Fruit fly (Drosophila melanogaster) whole organism, embryonic: ENCODE results near the gene CG9920.

ENCODE experiments used
- Adf1 ChIP-seq: fragments of 200-800 bp; sonication (Bioruptor generic); IDR thresholded peaks from 2 replicates; pipeline ENCODE4 v1.3.6; 2022; ENCODE audit warnings: missing biosample characterization, missing genetic modification characterization
- Blimp-1 ChIP-seq: fragments of 200-800 bp; sonication (Bioruptor generic); optimal IDR thresholded peaks from 3 replicates; lab custom pipeline; 2018; ENCODE audit warnings: missing biosample characterization, missing genetic modification characterization, mild to moderate bottlenecking, moderate library complexity, missing genetic modification reagents
- CG10543 ChIP-seq: fragments of 200-800 bp; sonication (Bioruptor generic); optimal IDR thresholded peaks from 3 replicates; lab custom pipeline; 2017; ENCODE audit warnings: missing biosample characterization, mild to moderate bottlenecking, missing genetic modification characterization, moderate library complexity
- CG11093 ChIP-seq: fragments of 200-800 bp; sonication (Bioruptor generic); IDR thresholded peaks from 3 replicates; pipeline ENCODE4 v1.3.6; 2022; ENCODE audit warnings: missing biosample characterization, missing genetic modification characterization
- CG12769 ChIP-seq: fragments of 200-800 bp; sonication (Bioruptor generic); optimal IDR thresholded peaks from 2 replicates; lab custom pipeline; 2019; ENCODE audit warnings: missing biosample characterization, mild to moderate bottlenecking, missing genetic modification characterization, moderate library complexity
- CG13894 ChIP-seq: fragments of 200-800 bp; sonication (Bioruptor generic); optimal IDR thresholded peaks from 3 replicates; lab custom pipeline; 2018; ENCODE audit warnings: missing biosample characterization, mild to moderate bottlenecking, missing genetic modification characterization, moderate library complexity
- CG1603 ChIP-seq: fragments of 200-800 bp; sonication (Bioruptor generic); optimal IDR thresholded peaks from 2 replicates; lab custom pipeline; 2019; ENCODE audit warnings: missing biosample characterization, mild to moderate bottlenecking, missing genetic modification characterization, moderate library complexity
- CG17359 ChIP-seq: fragments of 200-800 bp; sonication (Bioruptor generic); optimal IDR thresholded peaks from 3 replicates; lab custom pipeline; 2018; ENCODE audit warnings: missing biosample characterization, mild to moderate bottlenecking, missing genetic modification characterization, moderate library complexity
- CG17612 ChIP-seq: fragments of 200-800 bp; sonication (Bioruptor generic); IDR thresholded peaks from 2 replicates; pipeline ENCODE4 v1.3.6; 2022; ENCODE audit warnings: missing biosample characterization, missing genetic modification characterization
- CG2202 ChIP-seq: fragments of 200-800 bp; sonication (Bioruptor generic); optimal IDR thresholded peaks from 2 replicates; lab custom pipeline; 2018; ENCODE audit warnings: missing biosample characterization, mild to moderate bottlenecking, missing genetic modification characterization
- CG3065 ChIP-seq: fragments of 200-800 bp; sonication (Bioruptor generic); optimal IDR thresholded peaks from 2 replicates; lab custom pipeline; 2016; ENCODE audit warnings: missing biosample characterization, missing genetic modification characterization
- CG34224 ChIP-seq: fragments of 200-800 bp; sonication (Bioruptor generic); IDR thresholded peaks from 3 replicates; pipeline ENCODE4 v1.3.6; 2022; ENCODE audit warnings: missing biosample characterization, missing genetic modification characterization; ENCODE audit not compliant: partially characterized antibody
- CG5180 ChIP-seq: fragments of 200-800 bp; sonication (Bioruptor generic); optimal IDR thresholded peaks from 3 replicates; lab custom pipeline; 2017; ENCODE audit warnings: missing biosample characterization, missing genetic modification characterization, mild to moderate bottlenecking, moderate library complexity, missing genetic modification reagents
- CG8089 ChIP-seq: fragments of 200-800 bp; sonication (Bioruptor generic); optimal IDR thresholded peaks from 3 replicates; lab custom pipeline; 2016; ENCODE audit warnings: missing biosample characterization, missing genetic modification characterization
- CG8290 ChIP-seq, 3 experiments: fragments of 200-800 bp; sonication (Bioruptor generic); optimal IDR thresholded peaks; 2 replicates each; lab custom pipeline; 2016 to 2019; ENCODE audit warnings: missing biosample characterization in 3 of 3, missing genetic modification characterization in 3 of 3, mild to moderate bottlenecking in 2 of 3, moderate library complexity in 1 of 3
- CG8478 ChIP-seq: fragments of >200 bp; optimal IDR thresholded peaks from 2 replicates; lab custom pipeline; 2018
- D19A ChIP-seq: fragments of 200-800 bp; optimal IDR thresholded peaks from 3 replicates; lab custom pipeline; 2019; ENCODE audit warnings: missing biosample characterization, mild to moderate bottlenecking, missing genetic modification characterization, moderate library complexity
- Deaf1 ChIP-seq: fragments of 200-800 bp; optimal IDR thresholded peaks from 3 replicates; lab custom pipeline; 2019; ENCODE audit warnings: missing biosample characterization, mild to moderate bottlenecking, missing genetic modification characterization, moderate library complexity
- Drgx ChIP-seq: fragments of 200-800 bp; sonication (Bioruptor generic); IDR thresholded peaks from 2 replicates; pipeline ENCODE4 v1.3.6; 2022; ENCODE audit warnings: missing biosample characterization, missing genetic modification characterization
- Hr78 ChIP-seq, 2 experiments: fragments of 200-800 bp in 1 of 2; fragments of >200 bp in 1 of 2; sonication (Bioruptor generic) in 1 of 2; optimal IDR thresholded peaks; 2 replicates each; lab custom pipeline; 2017 to 2019; ENCODE audit warnings: missing biosample characterization in 2 of 2, missing genetic modification characterization in 2 of 2, mild to moderate bottlenecking in 1 of 2, moderate library complexity in 1 of 2
- MBD-R2 ChIP-seq: fragments of 200-800 bp; sonication (Bioruptor generic); IDR thresholded peaks from 2 replicates; pipeline ENCODE4 v1.3.6; 2022; ENCODE audit warnings: missing biosample characterization, missing genetic modification characterization
- Meics ChIP-seq: fragments of 200-800 bp; sonication (Bioruptor generic); optimal IDR thresholded peaks from 2 replicates; lab custom pipeline; 2017; ENCODE audit warnings: missing biosample characterization, mild to moderate bottlenecking, missing genetic modification characterization
- Nf-YB ChIP-seq: fragments of 200-800 bp; sonication (Bioruptor generic); optimal IDR thresholded peaks from 3 replicates; lab custom pipeline; 2019; ENCODE audit warnings: missing biosample characterization, mild to moderate bottlenecking, missing genetic modification characterization, moderate library complexity
- abd-A ChIP-seq: fragments of 200-800 bp; sonication (Bioruptor generic); optimal IDR thresholded peaks from 3 replicates; lab custom pipeline; 2019; ENCODE audit warnings: missing biosample characterization, mild to moderate bottlenecking, missing genetic modification characterization, moderate library complexity
- ase ChIP-seq: fragments of 200-800 bp; sonication (Bioruptor generic); IDR thresholded peaks from 3 replicates; pipeline ENCODE4 v1.3.6; 2022; ENCODE audit warnings: missing biosample characterization, missing genetic modification characterization
- ato ChIP-seq: fragments of 200-800 bp; sonication (Bioruptor generic); IDR thresholded peaks from 2 replicates; pipeline ENCODE4 v1.3.6; 2022; ENCODE audit warnings: missing biosample characterization, missing genetic modification characterization; ENCODE audit not compliant: partially characterized antibody
- bbx ChIP-seq: fragments of 200-800 bp; sonication (Bioruptor generic); IDR thresholded peaks from 2 replicates; pipeline ENCODE4 v1.3.6; 2022; ENCODE audit warnings: missing biosample characterization, missing genetic modification characterization; ENCODE audit not compliant: partially characterized antibody
- cato ChIP-seq: fragments of 200-800 bp; sonication (Bioruptor generic); optimal IDR thresholded peaks from 2 replicates; lab custom pipeline; 2016; ENCODE audit warnings: missing biosample characterization, missing genetic modification characterization, borderline replicate concordance
- corto ChIP-seq: fragments of 200-800 bp; sonication (Bioruptor generic); optimal IDR thresholded peaks from 2 replicates; lab custom pipeline; 2016; ENCODE audit warnings: missing biosample characterization, mild to moderate bottlenecking, missing genetic modification characterization, moderate library complexity
- crol ChIP-seq: fragments of 200-800 bp; sonication (Bioruptor generic); IDR thresholded peaks from 2 replicates; pipeline ENCODE4 v1.3.6; 2022; ENCODE audit warnings: missing biosample characterization, missing genetic modification characterization
- fd96Cb ChIP-seq: fragments of 200-800 bp; sonication (Bioruptor generic); optimal IDR thresholded peaks from 2 replicates; lab custom pipeline; 2018; ENCODE audit warnings: missing biosample characterization, mild to moderate bottlenecking, missing genetic modification characterization, moderate library complexity
- ftz-f1 ChIP-seq: fragments of 200-800 bp; sonication (Bioruptor generic); optimal IDR thresholded peaks from 2 replicates; lab custom pipeline; 2016; ENCODE audit warnings: missing biosample characterization, missing genetic modification characterization
- ken ChIP-seq: fragments of 200-800 bp; sonication (Bioruptor generic); IDR thresholded peaks from 3 replicates; pipeline ENCODE4 v1.3.6; 2022; ENCODE audit warnings: missing biosample characterization, missing genetic modification characterization
- lbe ChIP-seq: fragments of 200-800 bp; sonication (Bioruptor generic); optimal IDR thresholded peaks from 2 replicates; lab custom pipeline; 2016; ENCODE audit warnings: missing biosample characterization, mild to moderate bottlenecking, missing genetic modification characterization
- lmd ChIP-seq: fragments of 200-800 bp; sonication (Bioruptor generic); IDR thresholded peaks from 2 replicates; pipeline ENCODE4 v1.3.6; 2022; ENCODE audit warnings: missing biosample characterization, missing genetic modification characterization
- mirr ChIP-seq: fragments of 200-800 bp; sonication (Bioruptor generic); optimal IDR thresholded peaks from 3 replicates; lab custom pipeline; 2018; ENCODE audit warnings: missing biosample characterization, mild to moderate bottlenecking, missing genetic modification characterization
- nom ChIP-seq: fragments of 200-800 bp; sonication (Bioruptor generic); optimal IDR thresholded peaks from 2 replicates; lab custom pipeline; 2017; ENCODE audit warnings: missing biosample characterization, missing genetic modification characterization, mild to moderate bottlenecking, moderate library complexity, missing genetic modification reagents
- phol ChIP-seq: fragments of 200-800 bp; sonication (Bioruptor generic); optimal IDR thresholded peaks from 3 replicates; lab custom pipeline; 2018; ENCODE audit warnings: missing biosample characterization, mild to moderate bottlenecking, missing genetic modification characterization, moderate library complexity
- sd ChIP-seq: fragments of 200-800 bp; sonication (Bioruptor generic); optimal IDR thresholded peaks from 3 replicates; lab custom pipeline; 2018; ENCODE audit warnings: missing biosample characterization, mild to moderate bottlenecking, missing genetic modification characterization, moderate library complexity
- sqz ChIP-seq: fragments of 200-800 bp; sonication (Bioruptor generic); optimal IDR thresholded peaks from 3 replicates; lab custom pipeline; 2018; ENCODE audit warnings: missing biosample characterization, mild to moderate bottlenecking, missing genetic modification characterization
- tup ChIP-seq: fragments of 200-800 bp; sonication (Bioruptor generic); optimal IDR thresholded peaks from 2 replicates; lab custom pipeline; 2016; ENCODE audit warnings: missing biosample characterization, mild to moderate bottlenecking, missing genetic modification characterization, moderate library complexity
- twi ChIP-seq: fragments of 200-800 bp; optimal IDR thresholded peaks from 2 replicates; lab custom pipeline; 2019; ENCODE audit warnings: missing biosample characterization, mild to moderate bottlenecking, missing genetic modification characterization, moderate library complexity

The CG9920 gene

dm6 chr3R:14061988-14062868 lies 35.7 kb downstream of the CG9920 start (continued):
- TF ChIP-seq phol (tag; lab: Kevin White, UChicago) = peak; percentile 40

dm6 chr3R:14061049-14061987 lies 36.6 kb downstream of the CG9920 start:
- TF ChIP-seq ase (0 out of 3 replicates have a peak, but pooled peaks have one; percentile 4), ato (GFP tag; lab: Robert Waterston, UW) (0 out of 2 replicates have a peak, but pooled peaks have one; percentile 11), CG34224 (no peak), CG3065 (GFP tag; lab: Kevin White, UChicago) (no peak), twi (tag; lab: Kevin White, UChicago) (peak; percentile 17), CG10543 (GFP tag; lab: Kevin White, UChicago) (peak; percentile 41), CG17359 (tag; lab: Kevin White, UChicago) (peak; percentile 17), cato (no peak), Meics (GFP tag; lab: Kevin White, UChicago) (no peak), Adf1 (GFP tag; lab: Robert Waterston, UW) (peak; percentile 31; the same call in 1 of the 2 replicates), MBD-R2 (GFP tag; lab: Robert Waterston, UW) (no peak), fd96Cb (tag; lab: Kevin White, UChicago) (no peak), lmd (GFP tag; lab: Robert Waterston, UW) (peak; percentile 15; the same call in 1 of the 2 replicates), crol (GFP tag; lab: Robert Waterston, UW) (peak; percentile 64), Deaf1 (tag; lab: Kevin White, UChicago) (peak; percentile 19), CG8478 (no peak), Blimp-1 (GFP tag; lab: Kevin White, UChicago) (peak; percentile 52), CG2202 (tag; lab: Kevin White, UChicago) (no peak), abd-A (tag; lab: Kevin White, UChicago) (peak; percentile 15), corto (GFP tag; lab: Kevin White, UChicago) (peak; percentile 86), lbe (GFP tag; lab: Kevin White, UChicago) (peak; percentile 77), Nf-YB (GFP tag; lab: Kevin White, UChicago) (no peak), CG1603 (no peak), sd (peak; percentile 44), nom (GFP tag; lab: Kevin White, UChicago) (peak; percentile 100), CG5180 (GFP tag; lab: Kevin White, UChicago) (peak; percentile 8), bbx (GFP tag; lab: Robert Waterston, UW) (no peak), CG17612 (no peak), mirr (peak; percentile 20), ftz-f1 (GFP tag; lab: Kevin White, UChicago) (peak; percentile 68), CG12769 (peak; percentile 74), D19A (no peak), tup (GFP tag; lab: Kevin White, UChicago) (no peak), Drgx (peak; percentile 87), CG13894 (tag; lab: Kevin White, UChicago) (peak; percentile 83), CG8290 (GFP tag; optimal IDR thresholded peaks at IDR 0.05; lab: Kevin White, UChicago) (no peak), CG8290 (tag; optimal IDR thresholded peaks at IDR 0.05; lab: Kevin White, UChicago) (peak in 1 of 2 experiments; percentile 27), Hr78 (GFP tag; optimal IDR thresholded peaks at IDR 0.05; lab: Kevin White, UChicago) (peak in 1 of 2 experiments; percentile 49), ken (GFP tag; lab: Robert Waterston, UW) (0 out of 3 replicates have a peak, but pooled peaks have one; percentile 17), sqz (GFP tag; lab: Kevin White, UChicago) (peak; percentile 77), CG11093 (GFP tag; lab: Robert Waterston, UW) (no peak), CG8089 (no peak)
